Worm (Caenorhabditis elegans) whole organism, early embryonic: ENCODE data around the gene ZK643.2.

Experiments
- aly-1 ChIP-seq: sonication (generic microtip); optimal IDR thresholded peaks from 2 replicates; lab custom pipeline; 2016; ENCODE audit warnings: missing genetic modification characterization, missing compliant biosample characterization
- ama-1 ChIP-seq: fragments of 150-350 bp; optimal IDR thresholded peaks from 2 replicates; lab custom pipeline; 2014
- ets-7 ChIP-seq: sonication (generic microtip); optimal IDR thresholded peaks from 2 replicates; lab custom pipeline; 2016; ENCODE audit warnings: missing genotype, missing genetic modification characterization, missing compliant biosample characterization
- flt-1 ChIP-seq: fragments of 200-800 bp; sonication (Bioruptor generic); IDR thresholded peaks from 2 replicates; pipeline ENCODE4 v1.3.6; 2022; ENCODE audit warnings: missing genetic modification characterization, missing compliant biosample characterization
- hnd-1 ChIP-seq: sonication (generic microtip); optimal IDR thresholded peaks from 2 replicates; lab custom pipeline; 2016; ENCODE audit warnings: missing genetic modification characterization, missing compliant biosample characterization
- tbx-37 ChIP-seq: fragments of 200-800 bp; sonication (Bioruptor generic); conservative IDR thresholded peaks from 2 replicates; pipeline ENCODE4 v1.3.6; 2022; ENCODE audit warnings: missing genetic modification reagents, missing genetic modification characterization, missing compliant biosample characterization

ce11 chrIII:8956146-8956646 is at the start of gene ZK643.2, which contains the start of gene ZK643.5:
- TF ChIP-seq aly-1 (tag; lab: Kevin White, UChicago) (no peak), ama-1 (no peak), hnd-1 (tag; lab: Kevin White, UChicago) (no peak), tbx-37 (GFP tag; lab: Robert Waterston, UW) (no peak), ets-7 (tag; lab: Kevin White, UChicago) (no peak), flt-1 (GFP tag; lab: Robert Waterston, UW) (no peak)
